Worm (Caenorhabditis elegans) whole organism, mixed stage, embryonic: ENCODE results near the gene nhr-180.

Source experiments
- ceh-43 ChIP-seq: fragments of 200-800 bp; sonication (Bioruptor generic); optimal IDR thresholded peaks from 2 replicates; lab custom pipeline; 2018; ENCODE audit warnings: mild to moderate bottlenecking, missing genetic modification characterization, moderate library complexity, missing compliant biosample characterization
- ces-1 ChIP-seq: fragments of 150-350 bp; optimal IDR thresholded peaks from 2 replicates; lab custom pipeline; 2014; ENCODE audit warnings: missing biosample characterization, missing genetic modification reagents, missing genetic modification characterization
- elt-1 ChIP-seq: sonication (generic microtip); optimal IDR thresholded peaks from 2 replicates; lab custom pipeline; 2017; ENCODE audit warnings: missing genetic modification characterization, mild to moderate bottlenecking, missing compliant biosample characterization, antibody characterized with exemption, moderate library complexity, borderline replicate concordance; ENCODE audit not compliant: insufficient read depth
- elt-3 ChIP-seq: fragments of 150-350 bp; optimal IDR thresholded peaks from 2 replicates; lab custom pipeline; 2014; ENCODE audit warnings: missing biosample characterization, missing genetic modification characterization
- mab-5 ChIP-seq: fragments of 150-350 bp; optimal IDR thresholded peaks from 2 replicates; lab custom pipeline; 2014; ENCODE audit warnings: missing biosample characterization, missing genetic modification characterization
- nhr-237 ChIP-seq: fragments of 150-350 bp; optimal IDR thresholded peaks from 2 replicates; lab custom pipeline; 2014; ENCODE audit warnings: missing biosample characterization, missing genetic modification characterization
- nhr-76 ChIP-seq: sonication (generic microtip); optimal IDR thresholded peaks from 2 replicates; lab custom pipeline; 2017; ENCODE audit warnings: missing biosample characterization, missing genetic modification characterization
- pha-4 ChIP-seq: fragments of 150-350 bp; optimal IDR thresholded peaks from 2 replicates; lab custom pipeline; 2018; ENCODE audit warnings: missing biosample characterization, missing genetic modification reagents, missing genetic modification characterization
- sem-2 ChIP-seq: fragments of 200-800 bp; sonication (Bioruptor generic); optimal IDR thresholded peaks from 2 replicates; lab custom pipeline; 2018; ENCODE audit warnings: mild to moderate bottlenecking, missing genetic modification characterization, missing compliant biosample characterization
- snpc-4 ChIP-seq: fragments of 150-350 bp; optimal IDR thresholded peaks from 2 replicates; lab custom pipeline; 2014; ENCODE audit warnings: missing biosample characterization, missing genetic modification characterization
- unc-62 ChIP-seq: fragments of 150-350 bp; optimal IDR thresholded peaks from 2 replicates; lab custom pipeline; 2014; ENCODE audit warnings: missing biosample characterization, missing genetic modification reagents, missing genetic modification characterization
- ztf-11 ChIP-seq: fragments of 150-350 bp; optimal IDR thresholded peaks from 2 replicates; lab custom pipeline; 2014; ENCODE audit warnings: missing biosample characterization, missing genetic modification characterization

DNA sequence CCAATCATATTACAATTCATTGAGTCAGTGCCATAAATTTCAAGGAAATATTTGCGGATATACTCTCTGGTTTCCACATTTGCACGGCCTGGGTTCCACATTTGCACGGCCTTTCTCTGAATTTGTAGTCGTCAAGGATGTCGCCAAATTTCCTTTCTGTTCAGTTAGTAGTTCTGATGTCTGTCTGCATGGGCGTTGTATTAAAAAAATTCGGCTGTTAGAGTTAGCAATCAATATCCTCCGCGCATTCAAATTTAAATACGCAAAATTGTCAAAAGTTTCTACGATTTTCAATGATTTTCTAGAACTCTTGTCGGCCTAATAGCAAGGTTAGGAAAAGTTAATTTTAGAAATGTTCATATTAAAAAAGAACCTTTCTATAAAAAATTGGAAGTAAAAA lies 28.6 kb upstream of the nhr-180 start, which contains the start of gene srj-52:
- TF ChIP-seq nhr-76 (tag; lab: Kevin White, UChicago), result no peak
- TF ChIP-seq elt-1 (tag; lab: Kevin White, UChicago), result no peak
- TF ChIP-seq elt-3 (tag; lab: Kevin White, UChicago), result no peak
- TF ChIP-seq ces-1, result no peak
- no peak for TF ChIP-seq sem-2
- no peak for TF ChIP-seq nhr-237 (tag; lab: Kevin White, UChicago)
- no peak for TF ChIP-seq ceh-43 (GFP tag; lab: Kevin White, UChicago)
- no peak for TF ChIP-seq ztf-11 (tag; lab: Kevin White, UChicago)
- TF ChIP-seq snpc-4 (tag; lab: Kevin White, UChicago), result no peak
- TF ChIP-seq mab-5 (tag; lab: Kevin White, UChicago), result no peak
- TF ChIP-seq pha-4 (tag; lab: Kevin White, UChicago), result no peak
- TF ChIP-seq unc-62 (GFP tag; lab: Kevin White, UChicago), result no peak
